Worm (Caenorhabditis elegans) whole organism, early embryonic: Measurements from ENCODE around the gene cyp-34A9.

Source experiments
- aly-1 ChIP-seq: sonication (generic microtip); optimal IDR thresholded peaks from 2 replicates; lab custom pipeline; 2016; ENCODE audit warnings: missing genetic modification characterization, missing compliant biosample characterization
- ama-1 ChIP-seq: fragments of 150-350 bp; optimal IDR thresholded peaks from 2 replicates; lab custom pipeline; 2014
- ceh-36 ChIP-seq: sonication (generic microtip); optimal IDR thresholded peaks from 2 replicates; lab custom pipeline; 2016; ENCODE audit warnings: missing genetic modification characterization, inconsistent platforms, missing compliant biosample characterization
- flt-1 ChIP-seq: fragments of 200-800 bp; sonication (Bioruptor generic); IDR thresholded peaks from 2 replicates; pipeline ENCODE4 v1.3.6; 2022; ENCODE audit warnings: missing genetic modification characterization, missing compliant biosample characterization
- hmbx-1 ChIP-seq: sonication (generic microtip); optimal IDR thresholded peaks from 2 replicates; lab custom pipeline; 2016; ENCODE audit warnings: mild to moderate bottlenecking, missing genetic modification characterization, missing compliant biosample characterization
- hmg-4 ChIP-seq: fragments of 200-800 bp; sonication (Bioruptor generic); optimal IDR thresholded peaks from 2 replicates; lab custom pipeline; 2018; ENCODE audit warnings: mild to moderate bottlenecking, missing genetic modification characterization, missing compliant biosample characterization
- hnd-1 ChIP-seq: sonication (generic microtip); optimal IDR thresholded peaks from 2 replicates; lab custom pipeline; 2016; ENCODE audit warnings: missing genetic modification characterization, missing compliant biosample characterization
- pes-1 ChIP-seq: fragments of 200-800 bp; sonication (Bioruptor generic); IDR thresholded peaks from 2 replicates; pipeline ENCODE4 v1.3.6; 2022; ENCODE audit warnings: missing genetic modification reagents, missing genetic modification characterization, missing compliant biosample characterization
- scrt-1 ChIP-seq: fragments of 200-800 bp; sonication (Bioruptor generic); IDR thresholded peaks from 2 replicates; pipeline ENCODE4 v1.3.6; 2022; ENCODE audit warnings: missing genetic modification characterization, missing compliant biosample characterization
- sea-1 ChIP-seq: fragments of 200-800 bp; sonication (Bioruptor generic); conservative IDR thresholded peaks from 2 replicates; pipeline ENCODE4 v1.3.6; 2022; ENCODE audit warnings: missing genetic modification characterization, missing compliant biosample characterization

DNA sequence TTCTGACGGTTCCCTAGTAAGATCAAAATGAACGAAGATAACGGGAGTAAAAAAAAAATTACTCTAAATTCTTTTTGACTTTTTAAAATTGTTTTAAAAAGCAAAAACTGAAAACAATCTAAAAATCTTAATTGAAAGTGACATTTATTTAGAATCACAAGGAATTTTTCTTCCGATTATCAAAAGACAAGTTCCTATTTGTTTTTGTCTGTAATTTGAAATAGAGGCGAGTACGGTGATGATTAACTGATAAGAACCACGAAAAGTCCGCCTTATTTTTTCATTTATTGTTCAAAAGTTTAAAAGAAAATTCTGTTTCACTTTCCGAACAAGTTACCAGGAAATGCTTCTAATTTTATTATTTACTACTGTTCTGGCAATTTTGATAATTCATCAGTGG lies 20.6 kb downstream of the cyp-34A9 start, which contains the start of gene dach-1:
- no peak for TF ChIP-seq flt-1 (GFP tag; lab: Robert Waterston, UW)
- TF ChIP-seq scrt-1 = no peak
- TF ChIP-seq sea-1 (GFP tag; lab: Robert Waterston, UW) = no peak
- no peak for TF ChIP-seq pes-1 (GFP tag; lab: Robert Waterston, UW)
- TF ChIP-seq ceh-36 (tag; lab: Kevin White, UChicago) = no peak
- no peak for TF ChIP-seq hnd-1
- TF ChIP-seq aly-1 = no peak
- no peak for TF ChIP-seq hmg-4
- no peak for TF ChIP-seq ama-1 (lab: Kevin White, UChicago)
- TF ChIP-seq hmbx-1 (tag; lab: Kevin White, UChicago) = no peak
